Worm (Caenorhabditis elegans) whole organism, L3 larva: ENCODE data around the gene znfx-1.

Experiments
- ama-1 ChIP-seq: fragments of 150-350 bp; optimal IDR thresholded peaks from 2 replicates; lab custom pipeline; 2018
- ceh-82 ChIP-seq: fragments of 150-350 bp; optimal IDR thresholded peaks from 2 replicates; lab custom pipeline; 2014; ENCODE audit warnings: missing biosample characterization, missing genetic modification characterization
- daf-12 ChIP-seq: fragments of 150-350 bp; optimal IDR thresholded peaks from 2 replicates; lab custom pipeline; 2014; ENCODE audit warnings: missing biosample characterization, missing genetic modification reagents, missing genetic modification characterization
- egl-27 ChIP-seq: sonication (generic microtip); optimal IDR thresholded peaks from 4 replicates; lab custom pipeline; 2017; ENCODE audit warnings: missing biosample characterization, missing genetic modification reagents, missing genetic modification characterization
- egl-5 ChIP-seq: fragments of 150-350 bp; optimal IDR thresholded peaks from 2 replicates; lab custom pipeline; 2017; ENCODE audit warnings: missing biosample characterization, missing genetic modification reagents, missing genetic modification characterization, inconsistent platforms
- elt-1 ChIP-seq: fragments of 150-350 bp; optimal IDR thresholded peaks from 2 replicates; lab custom pipeline; 2014; ENCODE audit warnings: missing biosample characterization, missing genetic modification characterization
- elt-2 ChIP-seq: sonication (generic microtip); optimal IDR thresholded peaks from 2 replicates; lab custom pipeline; 2016; ENCODE audit warnings: missing genetic modification reagents, mild to moderate bottlenecking, missing genetic modification characterization, missing compliant biosample characterization
- fkh-2 ChIP-seq: fragments of 150-350 bp; optimal IDR thresholded peaks from 2 replicates; lab custom pipeline; 2014; ENCODE audit warnings: missing biosample characterization, missing genetic modification reagents, missing genetic modification characterization
- fos-1 ChIP-seq: fragments of 150-350 bp; optimal IDR thresholded peaks from 2 replicates; lab custom pipeline; 2014; ENCODE audit warnings: missing biosample characterization, missing genetic modification characterization
- hmg-11 ChIP-seq: sonication (generic microtip); optimal IDR thresholded peaks from 2 replicates; lab custom pipeline; 2016; ENCODE audit warnings: missing genetic modification characterization, missing compliant biosample characterization
- jun-1 ChIP-seq: fragments of 150-350 bp; optimal IDR thresholded peaks from 2 replicates; lab custom pipeline; 2014; ENCODE audit warnings: missing biosample characterization, missing genetic modification reagents, missing genetic modification characterization
- lin-15B ChIP-seq: fragments of 150-350 bp; optimal IDR thresholded peaks from 2 replicates; lab custom pipeline; 2014; ENCODE audit warnings: missing biosample characterization, missing genetic modification characterization
- lin-39 ChIP-seq: fragments of 150-350 bp; optimal IDR thresholded peaks from 2 replicates; lab custom pipeline; 2018; ENCODE audit warnings: missing biosample characterization, missing genetic modification reagents, missing genetic modification characterization
- mml-1 ChIP-seq: fragments of 150-350 bp; sonication (generic microtip); optimal IDR thresholded peaks from 3 replicates; lab custom pipeline; 2014; ENCODE audit warnings: missing biosample characterization, missing genetic modification characterization
- nfya-1 ChIP-seq: sonication (generic microtip); optimal IDR thresholded peaks from 2 replicates; lab custom pipeline; 2017; ENCODE audit warnings: missing genetic modification characterization, mild to moderate bottlenecking, missing compliant biosample characterization, antibody characterized with exemption, moderate library complexity; ENCODE audit not compliant: insufficient read depth
- nhr-11 ChIP-seq: fragments of 150-350 bp; optimal IDR thresholded peaks from 2 replicates; lab custom pipeline; 2014; ENCODE audit warnings: missing biosample characterization, missing genetic modification characterization
- nhr-237 ChIP-seq: fragments of 150-350 bp; optimal IDR thresholded peaks from 2 replicates; lab custom pipeline; 2014; ENCODE audit warnings: missing biosample characterization, missing genetic modification characterization
- nhr-25 ChIP-seq: sonication (generic microtip); optimal IDR thresholded peaks from 2 replicates; lab custom pipeline; 2017; ENCODE audit warnings: missing biosample characterization, missing genetic modification characterization
- nhr-28 ChIP-seq: fragments of 150-350 bp; optimal IDR thresholded peaks from 2 replicates; lab custom pipeline; 2014; ENCODE audit warnings: missing biosample characterization, missing genetic modification characterization
- nhr-43 ChIP-seq: sonication (generic microtip); optimal IDR thresholded peaks from 2 replicates; lab custom pipeline; 2016; ENCODE audit warnings: mild to moderate bottlenecking, missing genetic modification characterization, missing compliant biosample characterization; ENCODE audit not compliant: poor library complexity, severe bottlenecking
- nhr-76 ChIP-seq: fragments of 150-350 bp; sonication (generic microtip); optimal IDR thresholded peaks from 5 replicates; lab custom pipeline; 2014; ENCODE audit warnings: missing biosample characterization, missing genetic modification characterization
- pha-4 ChIP-seq: fragments of 150-350 bp; optimal IDR thresholded peaks from 2 replicates; lab custom pipeline; 2014; ENCODE audit warnings: missing biosample characterization, missing genetic modification reagents, missing genetic modification characterization
- pqm-1 ChIP-seq: fragments of 150-350 bp; optimal IDR thresholded peaks from 2 replicates; lab custom pipeline; 2017; ENCODE audit warnings: missing biosample characterization, missing genetic modification characterization, inconsistent platforms
- skn-1 ChIP-seq: fragments of 150-350 bp; optimal IDR thresholded peaks from 2 replicates; lab custom pipeline; 2014; ENCODE audit warnings: missing biosample characterization, missing genetic modification characterization
- tbx-2 ChIP-seq: sonication (generic microtip); optimal IDR thresholded peaks from 2 replicates; lab custom pipeline; 2016; ENCODE audit warnings: mild to moderate bottlenecking, missing genetic modification characterization, missing compliant biosample characterization
- zag-1 ChIP-seq: fragments of 150-350 bp; optimal IDR thresholded peaks from 2 replicates; lab custom pipeline; 2014; ENCODE audit warnings: missing biosample characterization, missing genetic modification characterization
- ztf-11 ChIP-seq: fragments of 150-350 bp; optimal IDR thresholded peaks from 2 replicates; lab custom pipeline; 2014; ENCODE audit warnings: missing biosample characterization, missing genetic modification characterization

The znfx-1 gene

ce11 chrII:9213055-9213708, at the start of gene znfx-1:
Gene znfx-1, plus strand, starts transcription at chrII:9213658.
- TF ChIP-seq hmg-11 (tag; lab: Kevin White, UChicago): no peak
- TF ChIP-seq elt-2 (tag; lab: Kevin White, UChicago): no peak
- TF ChIP-seq jun-1 (tag; lab: Kevin White, UChicago): no peak
- TF ChIP-seq egl-27 (tag; lab: Kevin White, UChicago): no peak

ce11 chrII:9165762-9166460, 47.5 kb upstream of the znfx-1 start, which contains the start of gene W07A12.8:
Gene W07A12.8, minus strand, starts transcription at chrII:9165812.
- TF ChIP-seq elt-1: no peak
- peak; percentile 39 for TF ChIP-seq elt-2 (tag; lab: Kevin White, UChicago)

- TF ChIP-seq nhr-237 (tag; lab: Kevin White, UChicago) (no peak), lin-15B (tag; lab: Kevin White, UChicago) (no peak), mml-1 (tag; lab: Kevin White, UChicago) (no peak), daf-12 (tag; lab: Kevin White, UChicago) (no peak), ama-1 (lab: Kevin White, UChicago) (no peak)
Measured at ce11 chrII:9167730-9168129, 45.7 kb upstream of the znfx-1 start, which contains the start of gene T23G7.3. Gene T23G7.3, minus strand, starts transcription at chrII:9167830.

ce11 chrII:9169450-9169960, 44.0 kb upstream of the znfx-1 start, which contains the start of gene dpl-1:
Gene dpl-1, plus strand, starts transcription at chrII:9169910.
- TF ChIP-seq nhr-25 (tag; lab: Kevin White, UChicago): peak; percentile 47
- TF ChIP-seq ceh-82 (tag; lab: Kevin White, UChicago): no peak
- TF ChIP-seq ztf-11: no peak
- TF ChIP-seq egl-5 (tag; lab: Kevin White, UChicago): peak; percentile 19
- TF ChIP-seq lin-15B (tag; lab: Kevin White, UChicago): peak; percentile 63
- TF ChIP-seq nfya-1 (tag; lab: Kevin White, UChicago): peak; percentile 62
- TF ChIP-seq pha-4 (tag; lab: Kevin White, UChicago): peak; percentile 74
- peak; percentile 21 for TF ChIP-seq elt-2 (tag; lab: Kevin White, UChicago)

- TF ChIP-seq mml-1 (tag; lab: Kevin White, UChicago) (no peak), egl-5 (tag; lab: Kevin White, UChicago) (no peak), nhr-43 (tag; lab: Kevin White, UChicago) (no peak), fos-1 (no peak)
- TF ChIP-seq, all 47 proteins: peak for 0
Measured at ce11 chrII:9170048-9170447, 43.4 kb upstream of the znfx-1 start.

- TF ChIP-seq nhr-237 (tag; lab: Kevin White, UChicago): no peak
- no peak for TF ChIP-seq nhr-11 (tag; lab: Kevin White, UChicago)
- no peak for TF ChIP-seq ama-1 (lab: Kevin White, UChicago)
- no peak for TF ChIP-seq daf-12 (tag; lab: Kevin White, UChicago)
- TF ChIP-seq skn-1 (tag; lab: Kevin White, UChicago): no peak
- no peak for TF ChIP-seq lin-39 (tag; lab: Kevin White, UChicago)
- no peak for TF ChIP-seq nhr-28
- TF ChIP-seq nhr-25 (tag; lab: Kevin White, UChicago): no peak
- TF ChIP-seq fkh-2: no peak
- TF ChIP-seq tbx-2 (tag; lab: Kevin White, UChicago): no peak
- no peak for TF ChIP-seq ceh-82 (tag; lab: Kevin White, UChicago)
- TF ChIP-seq nhr-76 (tag; lab: Kevin White, UChicago): no peak
- TF ChIP-seq pqm-1: no peak
- TF ChIP-seq zag-1 (tag; lab: Kevin White, UChicago): no peak
Measured at ce11 chrII:9170851-9171250, 42.6 kb upstream of the znfx-1 start.
